Worm (Caenorhabditis elegans): ENCODE data around the gene C27A7.5.
"Not testable (repeated sequence)": the region's sequence is repeated elsewhere in the genome, so short reads cannot be mapped to it uniquely, and the experiment has no call there.

DNA sequence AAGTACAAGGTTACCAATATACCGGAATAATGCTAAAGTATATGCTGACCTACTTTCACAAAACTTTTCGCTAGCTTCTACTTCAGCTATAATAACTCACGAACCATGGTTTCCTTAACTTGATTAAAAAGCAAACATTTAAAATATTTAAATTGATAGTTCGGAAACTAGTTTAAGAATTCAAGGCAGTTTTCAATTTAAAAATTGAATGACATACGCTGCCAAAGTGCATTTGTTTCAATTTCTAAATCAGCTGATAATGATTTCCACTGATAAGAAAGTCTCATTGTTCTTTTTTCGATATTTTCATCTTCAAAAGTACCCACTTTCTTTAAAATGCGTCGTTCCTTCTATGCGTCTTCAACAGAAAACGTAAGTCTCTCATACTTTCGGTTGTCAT is 31.0 kb downstream of the C27A7.5 start, which contains the start of gene enpp-1:
- TF ChIP-seq cog-1 (tag; optimal IDR thresholded peaks at IDR 0.05); med-1 (GFP tag; optimal IDR thresholded peaks at IDR 0.05; ENCODE audit: insufficient read depth); ztf-23 (GFP tag; IDR thresholded peaks at IDR 0.05); T22C8.4 (GFP tag; IDR thresholded peaks at IDR 0.05): not testable (repeated sequence)
